Worm (Caenorhabditis elegans) whole organism, L2 larva: Measurements from ENCODE around the gene arv-1.

ENCODE experiments used
- F13H6.1 ChIP-seq: sonication (generic microtip); optimal IDR thresholded peaks from 2 replicates; lab custom pipeline; 2016; ENCODE audit warnings: missing genetic modification characterization, missing compliant biosample characterization
- R02D3.7 ChIP-seq: fragments of 150-350 bp; optimal IDR thresholded peaks from 2 replicates; lab custom pipeline; 2014; ENCODE audit warnings: missing biosample characterization, missing genetic modification characterization
- Y55F3AM.14 ChIP-seq: fragments of 200-800 bp; sonication (Bioruptor generic); optimal IDR thresholded peaks from 2 replicates; lab custom pipeline; 2018; ENCODE audit warnings: mild to moderate bottlenecking, missing genetic modification characterization, missing compliant biosample characterization
- ZK546.5 ChIP-seq: sonication (generic microtip); optimal IDR thresholded peaks from 2 replicates; lab custom pipeline; 2017; ENCODE audit warnings: missing biosample characterization, missing genetic modification characterization
- aly-2 ChIP-seq: fragments of 150-350 bp; optimal IDR thresholded peaks from 2 replicates; lab custom pipeline; 2014; ENCODE audit warnings: missing biosample characterization, missing genetic modification characterization
- blmp-1 ChIP-seq: sonication (generic microtip); optimal IDR thresholded peaks from 2 replicates; lab custom pipeline; 2017; ENCODE audit warnings: missing genetic modification characterization, mild to moderate bottlenecking, missing compliant biosample characterization, antibody characterized with exemption, moderate library complexity; ENCODE audit not compliant: insufficient read depth
- ceh-82 ChIP-seq: fragments of 150-350 bp; optimal IDR thresholded peaks from 2 replicates; lab custom pipeline; 2014; ENCODE audit warnings: missing biosample characterization, missing genetic modification characterization
- crh-2 ChIP-seq: sonication (generic microtip); optimal IDR thresholded peaks from 2 replicates; lab custom pipeline; 2017; ENCODE audit warnings: missing biosample characterization, missing genetic modification characterization
- dmd-4 ChIP-seq: sonication (generic microtip); optimal IDR thresholded peaks from 2 replicates; lab custom pipeline; 2017; ENCODE audit warnings: missing biosample characterization, missing genetic modification characterization
- egl-27 ChIP-seq: sonication (generic microtip); optimal IDR thresholded peaks from 3 replicates; lab custom pipeline; 2017; ENCODE audit warnings: missing biosample characterization, missing genetic modification reagents, missing genetic modification characterization
- elt-1 ChIP-seq: fragments of 150-350 bp; optimal IDR thresholded peaks from 2 replicates; lab custom pipeline; 2014; ENCODE audit warnings: missing biosample characterization, missing genetic modification characterization
- fos-1 ChIP-seq: fragments of 150-350 bp; optimal IDR thresholded peaks from 2 replicates; lab custom pipeline; 2014; ENCODE audit warnings: missing biosample characterization, missing genetic modification characterization
- gmeb-1 ChIP-seq: fragments of 150-350 bp; optimal IDR thresholded peaks from 2 replicates; lab custom pipeline; 2014; ENCODE audit warnings: missing biosample characterization, missing genetic modification characterization
- lin-13 ChIP-seq: fragments of 150-350 bp; optimal IDR thresholded peaks from 2 replicates; lab custom pipeline; 2014; ENCODE audit warnings: missing biosample characterization, missing genetic modification reagents, missing genetic modification characterization
- lin-39 ChIP-seq: fragments of 150-350 bp; optimal IDR thresholded peaks from 2 replicates; lab custom pipeline; 2014; ENCODE audit warnings: missing biosample characterization, missing genetic modification reagents, missing genetic modification characterization
- lsy-2 ChIP-seq, 2 experiments: fragments of 150-350 bp in 1 of 2; sonication (generic microtip) in 1 of 2; optimal IDR thresholded peaks; 2 replicates each; lab custom pipeline; 2014 to 2017; ENCODE audit warnings: missing biosample characterization in 2 of 2, missing genetic modification characterization in 2 of 2
- mab-5 ChIP-seq: fragments of 150-350 bp; optimal IDR thresholded peaks from 2 replicates; lab custom pipeline; 2014; ENCODE audit warnings: missing biosample characterization, missing genetic modification characterization
- mbf-1 ChIP-seq: sonication (generic microtip); optimal IDR thresholded peaks from 2 replicates; lab custom pipeline; 2017; ENCODE audit warnings: missing biosample characterization, missing genetic modification characterization
- mdl-1 ChIP-seq, 2 experiments: fragments of 150-350 bp in 1 of 2; sonication (generic microtip) in 1 of 2; optimal IDR thresholded peaks; 2 replicates each; lab custom pipeline; 2017; ENCODE audit warnings: missing biosample characterization in 2 of 2, missing genetic modification characterization in 2 of 2
- nhr-10 ChIP-seq: sonication (generic microtip); optimal IDR thresholded peaks from 2 replicates; lab custom pipeline; 2017; ENCODE audit warnings: missing biosample characterization, missing genetic modification characterization
- nhr-21 ChIP-seq: fragments of 150-350 bp; optimal IDR thresholded peaks from 2 replicates; lab custom pipeline; 2014; ENCODE audit warnings: missing biosample characterization, missing genetic modification characterization
- nhr-23 ChIP-seq: fragments of 150-350 bp; optimal IDR thresholded peaks from 2 replicates; lab custom pipeline; 2014; ENCODE audit warnings: missing biosample characterization, missing genetic modification reagents, missing genetic modification characterization
- nhr-237 ChIP-seq: fragments of 150-350 bp; optimal IDR thresholded peaks from 2 replicates; lab custom pipeline; 2014; ENCODE audit warnings: missing biosample characterization, missing genetic modification characterization
- nhr-6 ChIP-seq: fragments of 150-350 bp; optimal IDR thresholded peaks from 2 replicates; lab custom pipeline; 2014; ENCODE audit warnings: missing biosample characterization, missing genetic modification characterization
- nhr-77 ChIP-seq: fragments of 150-350 bp; optimal IDR thresholded peaks from 2 replicates; lab custom pipeline; 2014; ENCODE audit warnings: missing biosample characterization, missing genetic modification characterization
- peb-1 ChIP-seq: fragments of 150-350 bp; optimal IDR thresholded peaks from 2 replicates; lab custom pipeline; 2014; ENCODE audit warnings: missing biosample characterization, missing genetic modification characterization
- sem-4 ChIP-seq: fragments of 150-350 bp; optimal IDR thresholded peaks from 2 replicates; lab custom pipeline; 2014; ENCODE audit warnings: missing biosample characterization, missing genetic modification reagents, missing genetic modification characterization
- skn-1 ChIP-seq: sonication (generic microtip); optimal IDR thresholded peaks from 2 replicates; lab custom pipeline; 2017; ENCODE audit warnings: missing biosample characterization, missing genetic modification characterization
- sma-9 ChIP-seq, 2 experiments: fragments of 150-350 bp in 1 of 2; sonication (generic microtip) in 1 of 2; optimal IDR thresholded peaks; 2 replicates each; lab custom pipeline; 2014 to 2016; ENCODE audit warnings: missing genetic modification characterization in 2 of 2, mild to moderate bottlenecking in 1 of 2, missing biosample characterization in 1 of 2, missing compliant biosample characterization in 1 of 2, missing genetic modification reagents in 1 of 2, moderate library complexity in 1 of 2
- snpc-4 ChIP-seq: fragments of 150-350 bp; optimal IDR thresholded peaks from 2 replicates; lab custom pipeline; 2014; ENCODE audit warnings: missing biosample characterization, missing genetic modification characterization
- unc-39 ChIP-seq: fragments of 150-350 bp; optimal IDR thresholded peaks from 2 replicates; lab custom pipeline; 2014; ENCODE audit warnings: missing biosample characterization, missing genetic modification characterization
- unc-55 ChIP-seq: fragments of 150-350 bp; sonication (generic microtip); optimal IDR thresholded peaks from 3 replicates; lab custom pipeline; 2014; ENCODE audit warnings: missing biosample characterization, missing genetic modification reagents, missing genetic modification characterization
- ztf-1 ChIP-seq: fragments of 200-800 bp; sonication (Bioruptor generic); conservative IDR thresholded peaks from 2 replicates; pipeline ENCODE4 v1.3.6; 2022; ENCODE audit warnings: missing genetic modification characterization, missing compliant biosample characterization
- ztf-11 ChIP-seq: sonication (generic microtip); optimal IDR thresholded peaks from 2 replicates; lab custom pipeline; 2017; ENCODE audit warnings: missing biosample characterization, missing genetic modification characterization
- ztf-4 ChIP-seq: fragments of 150-350 bp; optimal IDR thresholded peaks from 2 replicates; lab custom pipeline; 2014; ENCODE audit warnings: missing biosample characterization, missing genetic modification characterization

The arv-1 gene

DNA sequence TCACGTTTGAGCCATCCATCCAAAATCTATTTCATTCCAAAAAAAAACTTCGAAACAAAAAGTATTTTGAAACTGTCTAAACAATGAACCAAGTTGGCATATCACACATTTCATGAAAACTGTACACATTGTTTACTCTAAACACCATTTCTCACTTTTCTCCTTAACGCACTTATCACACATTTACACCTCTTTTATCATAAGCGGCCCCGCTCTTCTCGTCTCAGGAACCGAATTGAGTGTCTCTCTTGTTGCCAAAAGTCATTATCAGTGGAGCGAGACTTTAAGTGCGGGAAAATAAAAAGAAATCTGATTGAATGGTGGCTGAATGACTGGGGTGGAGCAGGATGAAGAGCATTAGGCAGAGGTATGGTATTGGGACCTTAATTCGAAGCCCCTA is 31.3 kb upstream of the arv-1 start:
- TF ChIP-seq fos-1 (tag; lab: Kevin White, UChicago), result peak; percentile 39
- TF ChIP-seq ztf-4, result no peak
- TF ChIP-seq mab-5 (tag; lab: Kevin White, UChicago), result no peak
- TF ChIP-seq ztf-11 (tag; lab: Kevin White, UChicago), result no peak
- TF ChIP-seq ztf-1 (GFP tag; lab: Robert Waterston, UW), result no peak
- TF ChIP-seq, all 48 proteins: peak for 1

DNA sequence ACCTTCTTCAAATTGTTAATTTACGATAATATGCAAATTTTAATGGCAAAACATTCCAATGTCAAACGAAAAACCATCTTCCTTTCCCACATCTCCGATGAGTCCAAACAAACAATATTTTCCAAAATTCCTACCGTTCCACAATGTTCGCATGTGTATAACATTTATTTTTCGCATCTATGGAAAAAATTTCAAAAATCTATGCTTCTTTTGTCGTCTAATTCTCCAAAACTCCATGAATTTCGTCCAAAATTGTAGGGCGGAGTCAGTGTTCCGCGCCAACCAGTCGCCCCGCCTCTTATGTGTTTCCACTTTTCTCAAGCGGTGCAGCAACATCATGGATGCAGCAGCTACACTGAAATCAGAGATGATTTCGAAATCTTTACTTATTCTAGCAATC is 30.3 kb upstream of the arv-1 start, which contains the start of gene T01E8.8:
TSS of gene T01E8.8 (plus strand) at position 301 of the 400 bp plus-strand sequence.
- TF ChIP-seq snpc-4 (no peak), nhr-21 (tag; lab: Kevin White, UChicago) (no peak), skn-1 (no peak), ZK546.5 (no peak), lin-39 (tag; lab: Kevin White, UChicago) (no peak), elt-1 (tag; lab: Kevin White, UChicago) (no peak), lsy-2 (tag; optimal IDR thresholded peaks at IDR 0.05; lab: Kevin White, UChicago) (no peak), gmeb-1 (tag; lab: Kevin White, UChicago) (no peak), F13H6.1 (no peak), R02D3.7 (tag; lab: Kevin White, UChicago) (no peak), mab-5 (tag; lab: Kevin White, UChicago) (no peak), Y55F3AM.14 (GFP tag; lab: Kevin White, UChicago) (no peak), fos-1 (tag; lab: Kevin White, UChicago) (no peak), ztf-1 (GFP tag; lab: Robert Waterston, UW) (no peak), dmd-4 (no peak)

DNA sequence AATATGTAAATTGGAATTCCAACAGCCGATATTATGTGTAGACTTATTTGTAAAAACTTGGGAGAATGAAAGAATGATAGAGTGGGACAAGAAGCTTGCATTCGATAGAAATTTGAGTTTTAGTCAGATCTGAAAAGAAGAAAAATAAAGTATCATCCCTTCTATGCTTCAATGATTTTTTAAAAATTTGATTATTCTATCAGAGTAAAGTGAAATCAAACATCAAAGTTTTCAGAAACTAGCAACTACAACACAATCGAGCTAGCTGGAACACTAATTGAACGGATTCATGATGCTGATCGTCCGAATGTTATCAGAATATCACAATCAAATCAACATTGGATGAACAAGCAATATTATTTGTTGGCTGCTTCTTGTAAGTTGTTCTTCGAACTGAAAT is 26.4 kb upstream of the arv-1 start, which contains the start of gene srh-135:
TSS of gene srh-135 (minus strand) at position 101 of the 400 bp plus-strand sequence.
- TF ChIP-seq mdl-1 (tag; optimal IDR thresholded peaks at IDR 0.05; lab: Kevin White, UChicago) (no peak), mbf-1 (no peak), lin-13 (GFP tag; lab: Kevin White, UChicago) (no peak), egl-27 (tag; lab: Kevin White, UChicago) (no peak)
- TF ChIP-seq, all 48 proteins: peak for 0

DNA sequence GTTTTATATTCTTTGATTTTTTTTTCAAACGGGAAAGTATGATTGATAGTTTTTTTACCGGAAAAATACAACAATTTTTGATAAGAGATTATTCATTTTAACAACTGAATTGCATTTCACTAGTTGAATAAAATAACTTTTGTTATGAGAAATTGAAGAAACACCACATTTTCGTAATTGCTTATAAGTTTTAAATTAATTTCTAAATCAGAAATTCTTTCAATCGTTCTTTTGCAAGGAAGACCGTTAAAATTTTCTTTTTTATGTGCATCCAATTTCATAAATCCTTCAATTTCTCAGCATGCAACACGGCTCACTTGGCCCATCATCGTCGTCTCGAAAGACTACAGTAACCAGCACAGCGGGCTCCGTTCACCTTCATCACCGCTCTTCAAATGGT is 22.0 kb upstream of the arv-1 start, which contains the start of gene plc-3:
TSS of gene plc-3 (plus strand) at position 301 of the 400 bp plus-strand sequence.
- TF ChIP-seq skn-1 (no peak), nhr-237 (no peak), sma-9 (GFP tag; optimal IDR thresholded peaks at IDR 0.05; lab: Kevin White, UChicago) (no peak), sma-9 (tag; optimal IDR thresholded peaks at IDR 0.05; lab: Kevin White, UChicago) (no peak), nhr-77 (no peak), elt-1 (tag; lab: Kevin White, UChicago) (no peak), nhr-10 (tag; lab: Kevin White, UChicago) (no peak), mbf-1 (no peak), dmd-4 (no peak), snpc-4 (no peak), aly-2 (tag; lab: Kevin White, UChicago) (no peak), nhr-21 (tag; lab: Kevin White, UChicago) (no peak), lin-13 (GFP tag; lab: Kevin White, UChicago) (no peak), unc-39 (tag; lab: Kevin White, UChicago) (no peak), mdl-1 (tag; optimal IDR thresholded peaks at IDR 0.05; lab: Kevin White, UChicago) (no peak), fos-1 (tag; lab: Kevin White, UChicago) (no peak), unc-55 (no peak), gmeb-1 (tag; lab: Kevin White, UChicago) (no peak), ceh-82 (tag; lab: Kevin White, UChicago) (no peak)

- no peak for TF ChIP-seq peb-1 (tag; lab: Kevin White, UChicago)
- peak; percentile 94 for TF ChIP-seq fos-1 (tag; lab: Kevin White, UChicago)
- TF ChIP-seq mdl-1 (tag; optimal IDR thresholded peaks at IDR 0.05; lab: Kevin White, UChicago), result no peak
- TF ChIP-seq nhr-23 (tag; lab: Kevin White, UChicago), result no peak
- peak; percentile 11 for TF ChIP-seq gmeb-1 (tag; lab: Kevin White, UChicago)
- no peak for TF ChIP-seq blmp-1 (tag; lab: Kevin White, UChicago)
- TF ChIP-seq lin-39 (tag; lab: Kevin White, UChicago), result no peak
- no peak for TF ChIP-seq lsy-2 (tag; optimal IDR thresholded peaks at IDR 0.05; lab: Kevin White, UChicago)
- TF ChIP-seq crh-2, result peak; percentile 33
- no peak for TF ChIP-seq sem-4 (tag; lab: Kevin White, UChicago)
- no peak for TF ChIP-seq ZK546.5
- TF ChIP-seq sma-9 (GFP tag; optimal IDR thresholded peaks at IDR 0.05; lab: Kevin White, UChicago), result peak; percentile 45
- no peak for TF ChIP-seq sma-9 (tag; optimal IDR thresholded peaks at IDR 0.05; lab: Kevin White, UChicago)
- TF ChIP-seq nhr-6 (tag; lab: Kevin White, UChicago), result no peak
- TF ChIP-seq skn-1, result peak; percentile 65
- no peak for TF ChIP-seq egl-27 (tag; lab: Kevin White, UChicago)
These were observed 21.0 kb upstream of the arv-1 start for ce11 chrII:10221627-10222026.
